Fruit fly (Drosophila melanogaster) whole organism, embryonic: ENCODE data around the gene Ctr1A.

Source experiments
- Abd-B ChIP-seq: fragments of 200-800 bp; sonication (Bioruptor generic); optimal IDR thresholded peaks from 2 replicates; lab custom pipeline; 2018; ENCODE audit warnings: missing biosample characterization, mild to moderate bottlenecking, missing genetic modification characterization, moderate library complexity
- CG10959 ChIP-seq: fragments of 200-800 bp; sonication (Bioruptor generic); IDR thresholded peaks from 2 replicates; pipeline ENCODE4 v1.3.6; 2022; ENCODE audit warnings: missing biosample characterization, missing genetic modification characterization
- CG11560 ChIP-seq: fragments of 200-800 bp; sonication (Bioruptor generic); IDR thresholded peaks from 3 replicates; pipeline ENCODE4 v1.3.6; 2022; ENCODE audit warnings: missing biosample characterization, missing genetic modification characterization
- CG11695 ChIP-seq: fragments of 200-800 bp; sonication (Bioruptor generic); IDR thresholded peaks from 3 replicates; pipeline ENCODE4 v1.3.6; 2022; ENCODE audit warnings: missing biosample characterization, missing genetic modification characterization
- CG14014 ChIP-seq: fragments of 200-800 bp; sonication (Bioruptor generic); IDR thresholded peaks from 2 replicates; pipeline ENCODE4 v1.3.6; 2022; ENCODE audit warnings: missing biosample characterization, missing genetic modification characterization
- CG14441 ChIP-seq: fragments of 200-800 bp; sonication (Bioruptor generic); IDR thresholded peaks from 2 replicates; pipeline ENCODE4 v1.3.6; 2022; ENCODE audit warnings: missing biosample characterization, missing genetic modification characterization
- CG1602 ChIP-seq: fragments of 200-800 bp; sonication (Bioruptor generic); optimal IDR thresholded peaks from 3 replicates; lab custom pipeline; 2016; ENCODE audit warnings: missing biosample characterization, missing genetic modification characterization
- CG17328 ChIP-seq: fragments of 200-800 bp; sonication (Bioruptor generic); IDR thresholded peaks from 2 replicates; pipeline ENCODE4 v1.3.6; 2022; ENCODE audit warnings: missing biosample characterization, missing genetic modification characterization
- CG3281 ChIP-seq: fragments of 200-800 bp; sonication (Bioruptor generic); optimal IDR thresholded peaks from 3 replicates; lab custom pipeline; 2017; ENCODE audit warnings: missing biosample characterization, mild to moderate bottlenecking, missing genetic modification characterization
- CG3838 ChIP-seq: fragments of 200-800 bp; sonication (Bioruptor generic); optimal IDR thresholded peaks from 3 replicates; lab custom pipeline; 2016; ENCODE audit warnings: missing biosample characterization, missing genetic modification characterization
- CG4282 ChIP-seq: fragments of 200-800 bp; sonication (Bioruptor generic); optimal IDR thresholded peaks from 2 replicates; lab custom pipeline; 2016; ENCODE audit warnings: missing biosample characterization, missing genetic modification characterization
- CG4617 ChIP-seq: fragments of 200-800 bp; sonication (Bioruptor generic); optimal IDR thresholded peaks from 3 replicates; lab custom pipeline; 2016; ENCODE audit warnings: missing biosample characterization, missing genetic modification characterization, borderline replicate concordance
- CG4854 ChIP-seq: fragments of 200-800 bp; sonication (Bioruptor generic); optimal IDR thresholded peaks from 2 replicates; lab custom pipeline; 2016; ENCODE audit warnings: missing biosample characterization, missing genetic modification characterization, inconsistent platforms
- CG5180 ChIP-seq: fragments of 200-800 bp; sonication (Bioruptor generic); optimal IDR thresholded peaks from 3 replicates; lab custom pipeline; 2017; ENCODE audit warnings: missing biosample characterization, missing genetic modification characterization, mild to moderate bottlenecking, moderate library complexity, missing genetic modification reagents
- CG7271 ChIP-seq: fragments of 200-800 bp; sonication (Bioruptor generic); optimal IDR thresholded peaks from 2 replicates; lab custom pipeline; 2018; ENCODE audit warnings: missing biosample characterization, mild to moderate bottlenecking, missing genetic modification characterization, moderate library complexity
- CG8281 ChIP-seq: fragments of 200-800 bp; sonication (Bioruptor generic); optimal IDR thresholded peaks from 2 replicates; lab custom pipeline; 2018; ENCODE audit warnings: missing biosample characterization, mild to moderate bottlenecking, missing genetic modification characterization, moderate library complexity
- CG8388 ChIP-seq: fragments of 200-800 bp; sonication (Bioruptor generic); optimal IDR thresholded peaks from 2 replicates; lab custom pipeline; 2019; ENCODE audit warnings: missing biosample characterization, mild to moderate bottlenecking, missing genetic modification characterization, moderate library complexity
- CG9932 ChIP-seq: fragments of 200-800 bp; sonication (Bioruptor generic); IDR thresholded peaks from 2 replicates; pipeline ENCODE4 v1.3.6; 2022; ENCODE audit warnings: missing biosample characterization, missing genetic modification characterization
- Dip3 ChIP-seq: fragments of 200-800 bp; sonication (Bioruptor generic); optimal IDR thresholded peaks from 3 replicates; lab custom pipeline; 2016; ENCODE audit warnings: missing biosample characterization, missing genetic modification characterization
- Dll ChIP-seq: fragments of 200-800 bp; sonication (Bioruptor generic); IDR thresholded peaks from 4 replicates; pipeline ENCODE4 v1.3.6; 2022; ENCODE audit warnings: missing biosample characterization, missing genetic modification characterization; ENCODE audit not compliant: partially characterized antibody
- Doc3 ChIP-seq: fragments of 200-800 bp; sonication (Bioruptor generic); IDR thresholded peaks from 3 replicates; pipeline ENCODE4 v1.3.6; 2022; ENCODE audit warnings: missing biosample characterization, missing genetic modification characterization; ENCODE audit not compliant: partially characterized antibody
- Eip74EF ChIP-seq, 2 experiments: fragments of 200-800 bp in 1 of 2; fragments of >200 bp in 1 of 2; sonication (Bioruptor generic) in 1 of 2; optimal IDR thresholded peaks; 2 replicates each; lab custom pipeline; 2017 to 2019; ENCODE audit warnings: missing biosample characterization in 2 of 2, missing genetic modification characterization in 2 of 2, mild to moderate bottlenecking in 1 of 2, moderate library complexity in 1 of 2
- Gug ChIP-seq: fragments of 200-800 bp; sonication (Bioruptor generic); IDR thresholded peaks from 4 replicates; pipeline ENCODE4 v1.3.6; 2022; ENCODE audit warnings: missing biosample characterization, missing genetic modification characterization
- H15 ChIP-seq: fragments of 200-800 bp; sonication (Bioruptor generic); IDR thresholded peaks from 3 replicates; pipeline ENCODE4 v1.3.6; 2022; ENCODE audit warnings: missing biosample characterization, missing genetic modification characterization
- HLH3B ChIP-seq: fragments of 200-800 bp; sonication (Bioruptor generic); IDR thresholded peaks from 2 replicates; pipeline ENCODE4 v1.3.6; 2022; ENCODE audit warnings: missing biosample characterization, missing genetic modification characterization
- HLH4C ChIP-seq: fragments of 200-800 bp; sonication (Bioruptor generic); IDR thresholded peaks from 3 replicates; pipeline ENCODE4 v1.3.6; 2022; ENCODE audit warnings: missing biosample characterization, missing genetic modification characterization; ENCODE audit not compliant: partially characterized antibody
- Lpt ChIP-seq: fragments of >200 bp; optimal IDR thresholded peaks from 2 replicates; lab custom pipeline; 2018; ENCODE audit warnings: missing biosample characterization, missing genetic modification characterization
- Max ChIP-seq: fragments of 200-800 bp; sonication (Bioruptor generic); optimal IDR thresholded peaks from 2 replicates; lab custom pipeline; 2016; ENCODE audit warnings: missing biosample characterization, mild to moderate bottlenecking, missing genetic modification characterization
- Rfx ChIP-seq: fragments of 200-800 bp; sonication (Bioruptor generic); IDR thresholded peaks from 2 replicates; pipeline ENCODE4 v1.3.6; 2022; ENCODE audit warnings: missing biosample characterization, missing genetic modification characterization
- Tbp ChIP-seq: fragments of >200 bp; optimal IDR thresholded peaks from 2 replicates; lab custom pipeline; 2018; ENCODE audit warnings: missing biosample characterization, missing genetic modification characterization
- Vsx1 ChIP-seq: fragments of 200-800 bp; sonication (Bioruptor generic); optimal IDR thresholded peaks from 2 replicates; lab custom pipeline; 2017; ENCODE audit warnings: missing biosample characterization, mild to moderate bottlenecking, missing genetic modification characterization, missing genetic modification reagents
- chm ChIP-seq: fragments of 200-800 bp; sonication (Bioruptor generic); IDR thresholded peaks from 2 replicates; pipeline ENCODE4 v1.3.6; 2022; ENCODE audit warnings: missing biosample characterization, missing genetic modification characterization
- corto ChIP-seq: fragments of 200-800 bp; sonication (Bioruptor generic); optimal IDR thresholded peaks from 2 replicates; lab custom pipeline; 2016; ENCODE audit warnings: missing biosample characterization, mild to moderate bottlenecking, missing genetic modification characterization, moderate library complexity
- crol ChIP-seq: fragments of 200-800 bp; sonication (Bioruptor generic); IDR thresholded peaks from 2 replicates; pipeline ENCODE4 v1.3.6; 2022; ENCODE audit warnings: missing biosample characterization, missing genetic modification characterization
- cwo ChIP-seq: fragments of 200-800 bp; sonication (Bioruptor generic); optimal IDR thresholded peaks from 3 replicates; lab custom pipeline; 2017; ENCODE audit warnings: missing biosample characterization, missing genetic modification characterization, mild to moderate bottlenecking, moderate library complexity, missing genetic modification reagents
- dm ChIP-seq: fragments of 200-800 bp; sonication (Bioruptor generic); optimal IDR thresholded peaks from 3 replicates; lab custom pipeline; 2016; ENCODE audit warnings: missing biosample characterization, missing genetic modification characterization
- dmrt11E ChIP-seq: fragments of 200-800 bp; sonication (Bioruptor generic); optimal IDR thresholded peaks from 3 replicates; lab custom pipeline; 2018; ENCODE audit warnings: missing biosample characterization, mild to moderate bottlenecking, missing genetic modification characterization, moderate library complexity
- fd102C ChIP-seq: fragments of 200-800 bp; sonication (Bioruptor generic); optimal IDR thresholded peaks from 2 replicates; lab custom pipeline; 2018; ENCODE audit warnings: missing biosample characterization, mild to moderate bottlenecking, missing genetic modification characterization, moderate library complexity
- gfzf ChIP-seq: fragments of 200-800 bp; sonication (Bioruptor generic); optimal IDR thresholded peaks from 2 replicates; lab custom pipeline; 2016; ENCODE audit warnings: missing biosample characterization, mild to moderate bottlenecking, missing genetic modification characterization, moderate library complexity
- hkb ChIP-seq, 2 experiments: fragments of 200-800 bp in 1 of 2; fragments of >200 bp in 1 of 2; sonication (Bioruptor generic) in 1 of 2; IDR thresholded peaks in 1 of 2; optimal IDR thresholded peaks in 1 of 2; 2 replicates each; pipeline versions ENCODE4 v1.3.6 to Lab custom; 2017 to 2022; ENCODE audit warnings: missing biosample characterization in 1 of 2, missing genetic modification characterization in 1 of 2
- insv ChIP-seq, 2 experiments: fragments of 200-800 bp; sonication (Bioruptor generic); optimal IDR thresholded peaks; 3 replicates each; lab custom pipeline; 2016 to 2018; ENCODE audit warnings: missing biosample characterization in 2 of 2, missing genetic modification characterization in 2 of 2
- jigr1 ChIP-seq: fragments of 200-800 bp; sonication (Bioruptor generic); IDR thresholded peaks from 3 replicates; pipeline ENCODE4 v1.3.6; 2022; ENCODE audit warnings: missing biosample characterization, missing genetic modification characterization
- kah ChIP-seq: fragments of 200-800 bp; sonication (Bioruptor generic); optimal IDR thresholded peaks from 2 replicates; lab custom pipeline; 2018; ENCODE audit warnings: missing biosample characterization, mild to moderate bottlenecking, missing genetic modification characterization
- klu ChIP-seq: fragments of 200-800 bp; sonication (Bioruptor generic); IDR thresholded peaks from 2 replicates; pipeline ENCODE4 v1.3.6; 2022; ENCODE audit warnings: missing biosample characterization, missing genetic modification characterization
- nerfin-1 ChIP-seq: fragments of 200-800 bp; sonication (Bioruptor generic); optimal IDR thresholded peaks from 3 replicates; lab custom pipeline; 2019; ENCODE audit warnings: missing biosample characterization, mild to moderate bottlenecking, missing genetic modification characterization, moderate library complexity
- sc ChIP-seq, 3 experiments: fragments of >200 bp in 2 of 3; fragments of 200-800 bp in 1 of 3; sonication (Bioruptor generic) in 1 of 3; optimal IDR thresholded peaks; 2 replicates in 2 of 3; 3 replicates in 1 of 3; lab custom pipeline; 2017; ENCODE audit warnings: mild to moderate bottlenecking in 1 of 3, missing biosample characterization in 1 of 3, missing genetic modification characterization in 1 of 3, missing genetic modification reagents in 1 of 3
- sisA ChIP-seq: fragments of 200-800 bp; sonication (Bioruptor generic); IDR thresholded peaks from 2 replicates; pipeline ENCODE4 v1.3.6; 2022; ENCODE audit warnings: missing biosample characterization, missing genetic modification characterization
- sug ChIP-seq: fragments of 200-800 bp; optimal IDR thresholded peaks from 2 replicates; lab custom pipeline; 2019; ENCODE audit warnings: missing biosample characterization, mild to moderate bottlenecking, missing genetic modification characterization, moderate library complexity
- wor ChIP-seq: fragments of 200-800 bp; sonication (Bioruptor generic); IDR thresholded peaks from 2 replicates; pipeline ENCODE4 v1.3.6; 2022; ENCODE audit warnings: missing biosample characterization, missing genetic modification characterization

Ctr1A gene

DNA sequence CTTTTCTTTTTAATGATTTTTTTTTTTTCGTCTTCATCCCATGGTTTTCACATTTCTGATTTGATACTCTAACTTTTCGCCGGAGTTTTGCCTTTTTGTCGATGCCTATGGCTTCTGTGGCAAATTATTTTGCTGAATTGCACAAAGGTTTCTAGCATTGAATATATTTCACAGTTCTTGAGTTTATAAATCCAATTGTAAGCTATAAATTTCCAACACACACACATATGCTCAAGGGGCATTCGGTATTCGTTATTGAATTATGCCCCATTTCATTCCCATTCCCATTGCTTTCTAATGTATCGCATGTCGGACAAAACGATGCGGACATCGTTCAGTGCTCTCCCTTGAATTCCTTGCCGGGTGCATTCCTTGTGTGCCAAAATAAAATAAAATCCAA, 46.0 kb upstream of the Ctr1A start (continued):
- peak; percentile 4 for TF ChIP-seq CG1602
- no peak for TF ChIP-seq Lpt (GFP tag; lab: Kevin White, UChicago)
- TF ChIP-seq crol (GFP tag; lab: Robert Waterston, UW) = no peak
- TF ChIP-seq CG3281 (GFP tag; lab: Kevin White, UChicago) = no peak
- TF ChIP-seq Rfx (GFP tag; lab: Robert Waterston, UW) = 0 out of 2 replicates have a peak, but pooled peaks have one; percentile 24
- TF ChIP-seq hkb (optimal IDR thresholded peaks at IDR 0.05; lab: Kevin White, UChicago) = no peak
- TF ChIP-seq hkb (GFP tag; IDR thresholded peaks at IDR 0.05; lab: Robert Waterston, UW) = peak; percentile 57; the same call in 1 of the 2 replicates
- TF ChIP-seq CG14014 (GFP tag; lab: Robert Waterston, UW) = no peak
- TF ChIP-seq cwo (GFP tag; lab: Kevin White, UChicago) = peak; percentile 9
- TF ChIP-seq CG17328 = peak; percentile 44
- no peak for TF ChIP-seq kah
- TF ChIP-seq Dip3 (GFP tag; lab: Kevin White, UChicago) = no peak
- peak; percentile 20 for TF ChIP-seq CG8281 (tag; lab: Kevin White, UChicago)
- no peak for TF ChIP-seq sc (optimal IDR thresholded peaks at IDR 0.05; lab: Kevin White, UChicago)
- peak; percentile 25 for TF ChIP-seq sc (GFP tag; optimal IDR thresholded peaks at IDR 0.05; lab: Kevin White, UChicago)
- peak; percentile 76 for TF ChIP-seq chm (GFP tag; lab: Robert Waterston, UW)
- TF ChIP-seq Dll (GFP tag; lab: Robert Waterston, UW) = no peak
- TF ChIP-seq CG11560 (tag; lab: Robert Waterston, UW) = no peak; the same call in 2 of the 3 replicates
- TF ChIP-seq CG5180 (GFP tag; lab: Kevin White, UChicago) = peak; percentile 3
- no peak for TF ChIP-seq CG4854 (GFP tag; lab: Kevin White, UChicago)
- TF ChIP-seq Eip74EF (GFP tag; optimal IDR thresholded peaks at IDR 0.05; lab: Kevin White, UChicago) = no peak
- no peak for TF ChIP-seq CG3838 (GFP tag; lab: Kevin White, UChicago)
- TF ChIP-seq Max (GFP tag; lab: Kevin White, UChicago) = no peak
- no peak for TF ChIP-seq CG4617 (GFP tag; lab: Kevin White, UChicago)
- peak; percentile 53 for TF ChIP-seq wor
- TF ChIP-seq sug (tag; lab: Kevin White, UChicago) = no peak
- TF ChIP-seq gfzf (GFP tag; lab: Kevin White, UChicago) = no peak
- TF ChIP-seq HLH3B (GFP tag; lab: Robert Waterston, UW) = peak; percentile 78
- no peak for TF ChIP-seq dm (GFP tag; lab: Kevin White, UChicago)
- peak; percentile 41 for TF ChIP-seq CG8388 (GFP tag; lab: Kevin White, UChicago)
- peak; percentile 68; the same call in 2 of the 3 replicates for TF ChIP-seq H15 (GFP tag; lab: Robert Waterston, UW)
- peak; percentile 69; the same call in 2 of the 4 replicates for TF ChIP-seq Gug (GFP tag; lab: Robert Waterston, UW)
- no peak for TF ChIP-seq HLH4C (GFP tag; lab: Robert Waterston, UW)
- TF ChIP-seq nerfin-1 (tag; lab: Kevin White, UChicago) = peak; percentile 41
- TF ChIP-seq sisA (GFP tag; lab: Robert Waterston, UW) = peak; percentile 63
- TF ChIP-seq dmrt11E (tag; lab: Kevin White, UChicago) = peak; percentile 53
- TF ChIP-seq CG7271 = no peak
- no peak for TF ChIP-seq corto (GFP tag; lab: Kevin White, UChicago)
- TF ChIP-seq Doc3 (GFP tag; lab: Robert Waterston, UW) = no peak
- no peak for TF ChIP-seq CG11695 (GFP tag; lab: Robert Waterston, UW)
- 0 out of 2 replicates have a peak, but pooled peaks have one; percentile 9 for TF ChIP-seq klu
- no peak for TF ChIP-seq CG9932 (GFP tag; lab: Robert Waterston, UW)
- TF ChIP-seq Vsx1 (GFP tag; lab: Kevin White, UChicago) = no peak
- TF ChIP-seq jigr1 (GFP tag; lab: Robert Waterston, UW) = no peak
- TF ChIP-seq Abd-B (GFP tag; lab: Kevin White, UChicago) = no peak
- peak; percentile 59; the same call in 1 of the 2 replicates for TF ChIP-seq CG10959 (GFP tag; lab: Robert Waterston, UW)
- TF ChIP-seq Tbp = no peak
- no peak for TF ChIP-seq CG4282 (GFP tag; lab: Kevin White, UChicago)
- TF ChIP-seq CG14441 (GFP tag; lab: Robert Waterston, UW) = peak; percentile 35
- no peak for TF ChIP-seq insv (GFP tag; optimal IDR thresholded peaks at IDR 0.05; lab: Kevin White, UChicago)
- TF ChIP-seq fd102C (GFP tag; lab: Kevin White, UChicago) = no peak
